Worm (Caenorhabditis elegans) whole organism, L1 larva: ENCODE results near the gene apc-2.

Experiments
- Y116A8C.19 ChIP-seq: sonication (generic microtip); optimal IDR thresholded peaks from 2 replicates; lab custom pipeline; 2016; ENCODE audit warnings: missing compliant biosample characterization, missing genetic modification characterization, borderline replicate concordance
- ceh-8 ChIP-seq: fragments of 200-800 bp; sonication (Bioruptor generic); optimal IDR thresholded peaks from 2 replicates; lab custom pipeline; 2018; ENCODE audit warnings: mild to moderate bottlenecking, missing genetic modification characterization, moderate library complexity, missing compliant biosample characterization
- ceh-88 ChIP-seq: fragments of 200-800 bp; sonication (Bioruptor generic); IDR thresholded peaks from 2 replicates; pipeline ENCODE4 v1.3.6; 2022; ENCODE audit warnings: missing genetic modification characterization, missing compliant biosample characterization
- dsc-1 ChIP-seq: sonication (generic microtip); optimal IDR thresholded peaks from 2 replicates; lab custom pipeline; 2016; ENCODE audit warnings: mild to moderate bottlenecking, missing genetic modification characterization, missing compliant biosample characterization
- egl-27 ChIP-seq, 2 experiments: fragments of 150-350 bp in 1 of 2; sonication (generic microtip); optimal IDR thresholded peaks; 3 replicates each; lab custom pipeline; 2017 to 2018; ENCODE audit warnings: missing biosample characterization in 2 of 2, missing genetic modification characterization in 2 of 2, missing genetic modification reagents in 2 of 2
- elt-3 ChIP-seq, 6 experiments: fragments of 150-350 bp in 1 of 6; sonication (generic microtip); optimal IDR thresholded peaks; 2 replicates each; lab custom pipeline; 2017 to 2018; ENCODE audit warnings: missing biosample characterization in 6 of 6, missing genetic modification characterization in 6 of 6, inconsistent platforms in 1 of 6
- ets-5 ChIP-seq: fragments of 200-800 bp; sonication (Bioruptor generic); IDR thresholded peaks from 2 replicates; pipeline ENCODE4 v1.3.6; 2022; ENCODE audit warnings: missing genetic modification characterization, missing compliant biosample characterization
- fkh-8 ChIP-seq: sonication (generic microtip); optimal IDR thresholded peaks from 2 replicates; lab custom pipeline; 2016; ENCODE audit warnings: mild to moderate bottlenecking, missing genetic modification characterization, missing compliant biosample characterization
- fos-1 ChIP-seq: fragments of 150-350 bp; optimal IDR thresholded peaks from 2 replicates; lab custom pipeline; 2014; ENCODE audit warnings: missing biosample characterization, missing genetic modification characterization
- hlh-4 ChIP-seq: sonication (generic microtip); optimal IDR thresholded peaks from 2 replicates; lab custom pipeline; 2016; ENCODE audit warnings: mild to moderate bottlenecking, missing genetic modification characterization, missing compliant biosample characterization
- irx-1 ChIP-seq: sonication (generic microtip); optimal IDR thresholded peaks from 2 replicates; lab custom pipeline; 2016; ENCODE audit warnings: missing genetic modification characterization, missing compliant biosample characterization
- isw-1 ChIP-seq: fragments of 200-800 bp; sonication (Bioruptor generic); IDR thresholded peaks from 2 replicates; pipeline ENCODE4 v1.3.6; 2022; ENCODE audit warnings: missing genetic modification characterization, missing compliant biosample characterization
- lin-14 ChIP-seq: fragments of 200-800 bp; sonication (Bioruptor generic); optimal IDR thresholded peaks from 2 replicates; lab custom pipeline; 2018; ENCODE audit warnings: mild to moderate bottlenecking, missing genetic modification characterization, moderate library complexity, missing compliant biosample characterization
- lin-15B ChIP-seq: fragments of 150-350 bp; sonication (generic microtip); optimal IDR thresholded peaks from 3 replicates; lab custom pipeline; 2014; ENCODE audit warnings: missing biosample characterization, missing genetic modification characterization
- lir-3 ChIP-seq: sonication (generic microtip); optimal IDR thresholded peaks from 2 replicates; lab custom pipeline; 2016; ENCODE audit warnings: mild to moderate bottlenecking, missing genetic modification characterization, moderate library complexity, missing compliant biosample characterization; ENCODE audit not compliant: poor library complexity
- lsy-2 ChIP-seq, 2 experiments: fragments of 150-350 bp; optimal IDR thresholded peaks; 2 replicates each; lab custom pipeline; 2014; ENCODE audit warnings: missing biosample characterization in 2 of 2, missing genetic modification characterization in 2 of 2
- mef-2 ChIP-seq: fragments of 150-350 bp; optimal IDR thresholded peaks from 2 replicates; lab custom pipeline; 2014; ENCODE audit warnings: missing biosample characterization, missing genetic modification characterization
- nhr-11 ChIP-seq: fragments of 150-350 bp; optimal IDR thresholded peaks from 2 replicates; lab custom pipeline; 2014; ENCODE audit warnings: missing biosample characterization, missing genetic modification characterization
- nhr-12 ChIP-seq: sonication (generic microtip); optimal IDR thresholded peaks from 2 replicates; lab custom pipeline; 2017; ENCODE audit warnings: missing biosample characterization, missing genetic modification characterization
- nhr-19 ChIP-seq: fragments of 200-800 bp; sonication (Bioruptor generic); conservative IDR thresholded peaks from 2 replicates; pipeline ENCODE4 v1.3.6; 2022; ENCODE audit warnings: missing genetic modification characterization, missing compliant biosample characterization
- nhr-20 ChIP-seq: sonication (generic microtip); optimal IDR thresholded peaks from 2 replicates; lab custom pipeline; 2016; ENCODE audit warnings: mild to moderate bottlenecking, missing genetic modification characterization, missing compliant biosample characterization
- nhr-71 ChIP-seq: sonication (generic microtip); optimal IDR thresholded peaks from 2 replicates; lab custom pipeline; 2016; ENCODE audit warnings: mild to moderate bottlenecking, missing genetic modification characterization, moderate library complexity, missing compliant biosample characterization
- nhr-84 ChIP-seq: sonication (generic microtip); optimal IDR thresholded peaks from 2 replicates; lab custom pipeline; 2017; ENCODE audit warnings: missing biosample characterization, missing genetic modification characterization
- nhr-85 ChIP-seq: sonication (generic microtip); peaks from one replicate; lab custom pipeline; 2016; ENCODE audit warnings: missing genetic modification characterization, inconsistent platforms, missing compliant biosample characterization
- nhr-90 ChIP-seq: sonication (generic microtip); optimal IDR thresholded peaks from 2 replicates; lab custom pipeline; 2016; ENCODE audit warnings: mild to moderate bottlenecking, missing genetic modification characterization, missing compliant biosample characterization; ENCODE audit not compliant: poor library complexity
- pag-3 ChIP-seq: sonication (generic microtip); optimal IDR thresholded peaks from 2 replicates; lab custom pipeline; 2017; ENCODE audit warnings: missing genetic modification characterization, mild to moderate bottlenecking, missing compliant biosample characterization, antibody characterized with exemption, borderline replicate concordance; ENCODE audit not compliant: insufficient read depth
- pax-3 ChIP-seq: fragments of 200-800 bp; sonication (Bioruptor generic); optimal IDR thresholded peaks from 2 replicates; lab custom pipeline; 2018; ENCODE audit warnings: mild to moderate bottlenecking, missing genetic modification characterization, moderate library complexity, missing compliant biosample characterization
- rnt-1 ChIP-seq: sonication (generic microtip); optimal IDR thresholded peaks from 2 replicates; lab custom pipeline; 2016; ENCODE audit warnings: mild to moderate bottlenecking, missing genetic modification characterization, moderate library complexity, missing compliant biosample characterization
- snpc-4 ChIP-seq: fragments of 150-350 bp; optimal IDR thresholded peaks from 2 replicates; lab custom pipeline; 2014; ENCODE audit warnings: missing biosample characterization, missing genetic modification characterization
- snu-23 ChIP-seq: sonication (generic microtip); optimal IDR thresholded peaks from 2 replicates; lab custom pipeline; 2016; ENCODE audit warnings: missing genetic modification characterization, missing compliant biosample characterization
- sup-37 ChIP-seq: fragments of 200-800 bp; sonication (Bioruptor generic); optimal IDR thresholded peaks from 2 replicates; lab custom pipeline; 2018; ENCODE audit warnings: mild to moderate bottlenecking, missing genetic modification characterization, missing compliant biosample characterization
- tbx-2 ChIP-seq: sonication (generic microtip); optimal IDR thresholded peaks from 2 replicates; lab custom pipeline; 2016; ENCODE audit warnings: missing genetic modification characterization, missing compliant biosample characterization
- unc-62 ChIP-seq: fragments of 150-350 bp; optimal IDR thresholded peaks from 2 replicates; lab custom pipeline; 2014; ENCODE audit warnings: missing biosample characterization, missing genetic modification reagents, missing genetic modification characterization
- unc-86 ChIP-seq: sonication (generic microtip); optimal IDR thresholded peaks from 2 replicates; lab custom pipeline; 2016; ENCODE audit warnings: missing genetic modification characterization, missing compliant biosample characterization
- vab-15 ChIP-seq: sonication (generic microtip); optimal IDR thresholded peaks from 2 replicates; lab custom pipeline; 2017; ENCODE audit warnings: missing genotype, mild to moderate bottlenecking, missing genetic modification characterization, missing compliant biosample characterization
- zip-4 ChIP-seq: fragments of 200-800 bp; sonication (Bioruptor generic); optimal IDR thresholded peaks from 2 replicates; lab custom pipeline; 2018; ENCODE audit warnings: mild to moderate bottlenecking, missing genetic modification characterization, moderate library complexity, missing compliant biosample characterization
- ztf-4 ChIP-seq: fragments of 150-350 bp; optimal IDR thresholded peaks from 2 replicates; lab custom pipeline; 2014; ENCODE audit warnings: missing biosample characterization, missing genetic modification characterization

The apc-2 gene

ce11 chrIII:8130177-8130902, 49.9 kb downstream of the apc-2 start, which contains the start of the genes rpl-21 and C14B9.10 (continued):
- TF ChIP-seq vab-15 (tag; lab: Kevin White, UChicago) (no peak), pax-3 (tag; lab: Kevin White, UChicago) (peak; percentile 37), nhr-84 (tag; lab: Kevin White, UChicago) (no peak), fkh-8 (peak; percentile 68), nhr-11 (peak; percentile 75), ets-5 (GFP tag; lab: Robert Waterston, UW) (no peak), dsc-1 (tag; lab: Kevin White, UChicago) (peak; percentile 73), Y116A8C.19 (tag; lab: Kevin White, UChicago) (no peak), irx-1 (tag; lab: Kevin White, UChicago) (peak; percentile 56), rnt-1 (tag; lab: Kevin White, UChicago) (peak; percentile 86), egl-27 (tag; optimal IDR thresholded peaks at IDR 0.05; lab: Kevin White, UChicago) (no peak), lin-15B (tag; lab: Kevin White, UChicago) (peak; percentile 78), ceh-8 (no peak), nhr-20 (tag; lab: Kevin White, UChicago) (peak; percentile 85), nhr-71 (tag; lab: Kevin White, UChicago) (peak; percentile 92), fos-1 (tag; lab: Kevin White, UChicago) (peak; percentile 76), ztf-4 (tag; lab: Kevin White, UChicago) (peak; percentile 68), elt-3 (tag; optimal IDR thresholded peaks at IDR 0.05; lab: Kevin White, UChicago) (peak in 2 of 6 experiments; percentile 41 to 73), sup-37 (GFP tag; lab: Kevin White, UChicago) (no peak), pag-3 (tag; lab: Kevin White, UChicago) (no peak), unc-62 (GFP tag; lab: Kevin White, UChicago) (no peak), isw-1 (GFP tag; lab: Robert Waterston, UW) (peak; percentile 86), zip-4 (GFP tag; lab: Kevin White, UChicago) (no peak), unc-86 (tag; lab: Kevin White, UChicago) (peak; percentile 74), nhr-85 (tag; lab: Kevin White, UChicago) (peak; percentile 95), snpc-4 (tag; lab: Kevin White, UChicago) (peak; percentile 35), nhr-90 (tag; lab: Kevin White, UChicago) (peak; percentile 82), mef-2 (tag; lab: Kevin White, UChicago) (no peak), nhr-12 (tag; lab: Kevin White, UChicago) (no peak), snu-23 (GFP tag; lab: Kevin White, UChicago) (peak; percentile 93), nhr-19 (GFP tag; lab: Robert Waterston, UW) (peak; percentile 85), lir-3 (peak; percentile 48)

DNA sequence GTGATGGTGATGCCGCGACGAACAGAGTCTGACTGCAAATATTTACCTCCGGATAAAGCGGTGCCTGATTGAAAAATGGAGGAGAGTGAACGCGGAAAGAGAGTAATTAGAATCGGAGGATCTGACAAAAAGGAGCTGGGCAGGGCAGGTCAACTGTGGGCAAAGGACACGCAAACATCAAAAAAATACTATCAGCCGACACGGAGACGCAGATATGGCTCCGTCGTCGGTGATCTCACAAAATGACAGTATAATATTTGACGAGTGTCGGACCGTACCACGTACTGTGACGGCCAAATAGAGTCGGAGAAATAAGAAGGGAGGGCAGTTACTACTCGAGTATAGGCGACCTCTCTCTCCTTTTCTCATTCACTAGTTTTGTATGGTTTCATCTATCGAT, 52.1 kb downstream of the apc-2 start:
- TF ChIP-seq lin-14 (GFP tag; lab: Kevin White, UChicago) (peak; percentile 22), nhr-85 (tag; lab: Kevin White, UChicago) (peak; percentile 5), nhr-19 (GFP tag; lab: Robert Waterston, UW) (peak; percentile 25; the same call in 1 of the 2 replicates), lsy-2 (tag; optimal IDR thresholded peaks at IDR 0.05; lab: Kevin White, UChicago) (peak in 1 of 2 experiments; percentile 43), tbx-2 (tag; lab: Kevin White, UChicago) (peak; percentile 1), ceh-88 (GFP tag; lab: Robert Waterston, UW) (0 out of 2 replicates have a peak, but pooled peaks have one; percentile 18), hlh-4 (no peak), nhr-20 (tag; lab: Kevin White, UChicago) (no peak)
